Worm (Caenorhabditis elegans): Measurements from ENCODE around the gene msp-79.

The msp-79 gene

DNA sequence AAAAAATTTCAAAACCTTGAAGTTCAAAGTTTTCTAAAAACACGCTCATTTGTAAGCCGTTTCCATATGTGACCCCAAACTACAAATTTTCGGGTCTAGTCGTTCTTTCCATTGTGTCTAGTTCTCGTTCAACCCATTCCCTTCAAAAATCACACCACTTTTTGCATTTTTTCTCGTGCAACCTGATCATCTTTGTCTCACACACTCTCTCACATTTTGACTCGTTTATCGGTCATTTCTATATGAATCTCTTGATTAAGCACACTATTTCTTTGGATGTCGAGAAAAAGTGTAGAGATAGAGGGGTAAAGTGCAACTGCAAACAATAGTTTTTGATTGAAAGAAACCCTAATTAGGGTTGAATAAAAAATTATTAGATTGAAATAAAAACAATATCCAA, 36.6 kb upstream of the msp-79 start (continued):
- TF ChIP-seq efl-3 (GFP tag; optimal IDR thresholded peaks at IDR 0.05) (no peak), F16B12.6 (tag; optimal IDR thresholded peaks at IDR 0.05) (no peak), alr-1 (tag; optimal IDR thresholded peaks at IDR 0.05; ENCODE audit: borderline replicate concordance) (no peak), unc-130 (tag; optimal IDR thresholded peaks at IDR 0.05) (no peak), nhr-19 (GFP tag; conservative IDR thresholded peaks at IDR 0.05) (peak; percentile 67), lin-14 (GFP tag; optimal IDR thresholded peaks at IDR 0.05) (peak; percentile 85), ets-5 (GFP tag; IDR thresholded peaks at IDR 0.05) (no peak), xbp-1 (tag; optimal IDR thresholded peaks at IDR 0.05) (peak; percentile 41), jun-1 (tag; optimal IDR thresholded peaks at IDR 0.05) (peak; percentile 65), fkh-4 (tag; optimal IDR thresholded peaks at IDR 0.05; ENCODE audit: borderline replicate concordance) (no peak), nhr-90 (tag; optimal IDR thresholded peaks at IDR 0.05; ENCODE audit: poor library complexity) (peak; percentile 61), snu-23 (GFP tag; optimal IDR thresholded peaks at IDR 0.05) (peak; percentile 82), mdl-1 (tag; optimal IDR thresholded peaks at IDR 0.05) (peak in 1 of 2 experiments; percentile 47), fkh-10 (GFP tag; optimal IDR thresholded peaks at IDR 0.05) (no peak), pqm-1 (tag; optimal IDR thresholded peaks at IDR 0.05) (no peak), lin-15B (tag; optimal IDR thresholded peaks at IDR 0.05) (no peak), nhr-84 (tag; optimal IDR thresholded peaks at IDR 0.05) (no peak), vab-15 (tag; optimal IDR thresholded peaks at IDR 0.05) (no peak), aly-2 (tag; optimal IDR thresholded peaks at IDR 0.05) (peak; percentile 62), C04F5.9 (tag; optimal IDR thresholded peaks at IDR 0.05) (no peak), ceh-82 (tag; optimal IDR thresholded peaks at IDR 0.05) (peak in 1 of 3 experiments; percentile 18), pag-3 (tag; optimal IDR thresholded peaks at IDR 0.05; ENCODE audit: borderline replicate concordance, insufficient read depth) (no peak), hpl-2 (GFP tag; optimal IDR thresholded peaks at IDR 0.05) (no peak), egl-13 (tag; optimal IDR thresholded peaks at IDR 0.05) (no peak), ceh-8 (GFP tag; optimal IDR thresholded peaks at IDR 0.05) (no peak), Y116A8C.19 (tag; optimal IDR thresholded peaks at IDR 0.05; ENCODE audit: borderline replicate concordance) (no peak), nhr-71 (tag; optimal IDR thresholded peaks at IDR 0.05) (peak; percentile 82), nhr-85 (tag) (peak; percentile 87), hlh-17 (GFP tag; optimal IDR thresholded peaks at IDR 0.05; ENCODE audit: borderline replicate concordance) (no peak), nhr-47 (tag; optimal IDR thresholded peaks at IDR 0.05) (peak; percentile 30)

DNA sequence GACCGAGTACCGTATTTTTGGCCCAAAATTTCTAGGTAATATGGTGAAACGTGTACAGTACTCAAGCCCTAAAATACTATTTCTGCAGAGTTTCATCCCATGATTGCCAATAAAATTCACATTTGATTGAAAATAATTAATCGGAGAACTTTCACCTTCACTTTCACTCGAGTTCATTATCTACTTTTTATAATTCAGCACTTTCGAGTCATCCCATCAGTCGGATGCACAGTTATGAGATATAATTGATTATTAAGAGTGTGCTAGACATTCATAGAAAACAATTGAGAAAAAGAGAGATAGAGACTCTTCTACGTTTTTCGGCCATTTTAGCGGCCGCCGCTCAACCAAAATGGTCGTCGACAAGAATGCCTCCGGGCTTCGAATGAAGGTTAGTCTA, 35.8 kb upstream of the msp-79 start, which contains the start of gene fat-3:
fat-3 (plus strand) TSS at position 313 of the 400 bp plus-strand sequence.
- TF ChIP-seq lin-35 (GFP tag; optimal IDR thresholded peaks at IDR 0.05): peak in 1 of 2 experiments; percentile 3
- TF ChIP-seq mep-1 (tag; optimal IDR thresholded peaks at IDR 0.05): peak; percentile 3
- peak; percentile 18 for TF ChIP-seq nhr-71 (tag; optimal IDR thresholded peaks at IDR 0.05)
- TF ChIP-seq efl-1 (optimal IDR thresholded peaks at IDR 0.05): no peak
- TF ChIP-seq efl-1 (GFP tag; optimal IDR thresholded peaks at IDR 0.05 in 1 of 2): no peak
- peak; percentile 9 for TF ChIP-seq lin-14 (GFP tag; optimal IDR thresholded peaks at IDR 0.05)
- TF ChIP-seq irx-1 (tag; optimal IDR thresholded peaks at IDR 0.05): no peak
- TF ChIP-seq ces-1 (GFP tag; optimal IDR thresholded peaks at IDR 0.05): no peak
- no peak for TF ChIP-seq C34B4.2 (tag; optimal IDR thresholded peaks at IDR 0.05)
- TF ChIP-seq ceh-8 (GFP tag; optimal IDR thresholded peaks at IDR 0.05): no peak
- TF ChIP-seq lsy-2 (tag; optimal IDR thresholded peaks at IDR 0.05): peak in 1 of 2 experiments; percentile 44
- no peak for TF ChIP-seq snpc-4 (tag; optimal IDR thresholded peaks at IDR 0.05)
- TF ChIP-seq sptf-1 (tag; optimal IDR thresholded peaks at IDR 0.05): no peak
- TF ChIP-seq blmp-1 (tag; optimal IDR thresholded peaks at IDR 0.05): peak; percentile 65
- peak; percentile 71 for TF ChIP-seq elt-2 (tag; optimal IDR thresholded peaks at IDR 0.05)
- TF ChIP-seq nhr-20 (tag; optimal IDR thresholded peaks at IDR 0.05): peak; percentile 1
- no peak for TF ChIP-seq isw-1 (GFP tag; IDR thresholded peaks at IDR 0.05)

Data from whole organism, L1 larva.